Fruit fly (Drosophila melanogaster) whole organism, prepupa: ENCODE measurements around the gene Trf2.

Experiments
- CG16779 ChIP-seq: fragments of 200-800 bp; sonication (Bioruptor generic); optimal IDR thresholded peaks from 3 replicates; lab custom pipeline; 2017; ENCODE audit warnings: missing biosample characterization, mild to moderate bottlenecking, missing genetic modification characterization
- CG31627 ChIP-seq: fragments of 200-800 bp; sonication (Bioruptor generic); optimal IDR thresholded peaks from 3 replicates; lab custom pipeline; 2016; ENCODE audit warnings: missing biosample characterization, missing genetic modification characterization
- CG3919 ChIP-seq: fragments of 200-800 bp; sonication (Bioruptor generic); optimal IDR thresholded peaks from 3 replicates; lab custom pipeline; 2016; ENCODE audit warnings: missing biosample characterization, missing genetic modification characterization
- CG4318 ChIP-seq: fragments of 200-800 bp; sonication (Bioruptor generic); optimal IDR thresholded peaks from 3 replicates; lab custom pipeline; 2017; ENCODE audit warnings: missing biosample characterization, mild to moderate bottlenecking, missing genetic modification characterization
- Eip93F ChIP-seq: fragments of 200-800 bp; sonication (Bioruptor generic); optimal IDR thresholded peaks from 2 replicates; lab custom pipeline; 2016; ENCODE audit warnings: missing biosample characterization, mild to moderate bottlenecking, missing genetic modification characterization
- Hr39 ChIP-seq: fragments of 200-800 bp; sonication (Bioruptor generic); optimal IDR thresholded peaks from 2 replicates; lab custom pipeline; 2016; ENCODE audit warnings: missing biosample characterization, missing genetic modification characterization
- Sox102F ChIP-seq: fragments of 200-800 bp; sonication (Bioruptor generic); optimal IDR thresholded peaks from 2 replicates; lab custom pipeline; 2016; ENCODE audit warnings: missing biosample characterization, mild to moderate bottlenecking, missing genetic modification characterization
- dac ChIP-seq: fragments of 200-800 bp; sonication (Bioruptor generic); optimal IDR thresholded peaks from 2 replicates; lab custom pipeline; 2017; ENCODE audit warnings: missing biosample characterization, mild to moderate bottlenecking, missing genetic modification characterization
- fkh ChIP-seq: fragments of 200-800 bp; sonication (Bioruptor generic); optimal IDR thresholded peaks from 3 replicates; lab custom pipeline; 2017; ENCODE audit warnings: missing biosample characterization, mild to moderate bottlenecking, missing genetic modification characterization, moderate library complexity
- net ChIP-seq: fragments of 200-800 bp; sonication (Bioruptor generic); optimal IDR thresholded peaks from 3 replicates; lab custom pipeline; 2016; ENCODE audit warnings: missing biosample characterization, missing genetic modification characterization
- pdm3 ChIP-seq: fragments of 200-800 bp; sonication (Bioruptor generic); optimal IDR thresholded peaks from 3 replicates; lab custom pipeline; 2016; ENCODE audit warnings: missing biosample characterization, missing genetic modification characterization

- TF ChIP-seq Hr39 (no peak), dac (GFP tag; lab: Kevin White, UChicago) (no peak), Sox102F (GFP tag; lab: Kevin White, UChicago) (no peak), CG4318 (GFP tag; lab: Kevin White, UChicago) (no peak), CG3919 (GFP tag; lab: Kevin White, UChicago) (no peak), Eip93F (GFP tag; lab: Kevin White, UChicago) (no peak), fkh (no peak), pdm3 (GFP tag; lab: Kevin White, UChicago) (no peak), CG16779 (tag; lab: Kevin White, UChicago) (no peak), net (GFP tag; lab: Kevin White, UChicago) (no peak), CG31627 (GFP tag; lab: Kevin White, UChicago) (no peak)
Observed at dm6 chrX:8444883-8445572, 36.0 kb downstream of the Trf2 start.
